Fruit fly (Drosophila melanogaster) whole organism, embryonic: ENCODE results near the gene Orc2.

ENCODE experiments used
- Asciz ChIP-seq: fragments of 200-800 bp; sonication (Bioruptor generic); optimal IDR thresholded peaks from 2 replicates; lab custom pipeline; 2017; ENCODE audit warnings: missing biosample characterization, mild to moderate bottlenecking, missing genetic modification characterization, missing genetic modification reagents
- Atf-2 ChIP-seq: fragments of 200-800 bp; sonication (Bioruptor generic); optimal IDR thresholded peaks from 2 replicates; lab custom pipeline; 2016; ENCODE audit warnings: missing biosample characterization, missing genetic modification characterization
- CG10565 ChIP-seq: fragments of 200-800 bp; sonication (Bioruptor generic); optimal IDR thresholded peaks from 3 replicates; lab custom pipeline; 2016; ENCODE audit warnings: missing biosample characterization, mild to moderate bottlenecking, missing genetic modification characterization
- CG11695 ChIP-seq: fragments of 200-800 bp; sonication (Bioruptor generic); IDR thresholded peaks from 3 replicates; pipeline ENCODE4 v1.3.6; 2022; ENCODE audit warnings: missing biosample characterization, missing genetic modification characterization
- CG12071 ChIP-seq: fragments of 200-800 bp; sonication (Bioruptor generic); optimal IDR thresholded peaks from 3 replicates; lab custom pipeline; 2018; ENCODE audit warnings: missing biosample characterization, mild to moderate bottlenecking, missing genetic modification characterization
- CG12104 ChIP-seq: fragments of 200-800 bp; sonication (Bioruptor generic); optimal IDR thresholded peaks from 3 replicates; lab custom pipeline; 2016; ENCODE audit warnings: missing biosample characterization, missing genetic modification characterization
- CG12659 ChIP-seq: fragments of 200-800 bp; sonication (Bioruptor generic); optimal IDR thresholded peaks from 3 replicates; lab custom pipeline; 2017; ENCODE audit warnings: mild to moderate bottlenecking, missing biosample characterization, missing genetic modification reagents, missing genetic modification characterization
- CG14050 ChIP-seq: fragments of 200-800 bp; sonication (Bioruptor generic); IDR thresholded peaks from 3 replicates; pipeline ENCODE4 v1.3.6; 2022; ENCODE audit warnings: missing biosample characterization, missing genetic modification characterization
- CG17186 ChIP-seq: fragments of 200-800 bp; sonication (Bioruptor generic); optimal IDR thresholded peaks from 3 replicates; lab custom pipeline; 2017; ENCODE audit warnings: missing biosample characterization, missing genetic modification reagents, missing genetic modification characterization
- CG17802 ChIP-seq: fragments of 200-800 bp; sonication (Bioruptor generic); optimal IDR thresholded peaks from 2 replicates; lab custom pipeline; 2018; ENCODE audit warnings: missing biosample characterization, mild to moderate bottlenecking, missing genetic modification characterization, moderate library complexity
- CG2678 ChIP-seq: fragments of 200-800 bp; sonication (Bioruptor generic); optimal IDR thresholded peaks from 3 replicates; lab custom pipeline; 2019; ENCODE audit warnings: missing biosample characterization, mild to moderate bottlenecking, missing genetic modification characterization, moderate library complexity
- CG30020 ChIP-seq: fragments of 200-800 bp; optimal IDR thresholded peaks from 2 replicates; lab custom pipeline; 2019; ENCODE audit warnings: missing biosample characterization, mild to moderate bottlenecking, missing genetic modification characterization, moderate library complexity
- CG30431 ChIP-seq: fragments of 200-800 bp; sonication (Bioruptor generic); optimal IDR thresholded peaks from 2 replicates; lab custom pipeline; 2017; ENCODE audit warnings: missing biosample characterization, missing genetic modification characterization
- CG4282 ChIP-seq: fragments of 200-800 bp; sonication (Bioruptor generic); optimal IDR thresholded peaks from 2 replicates; lab custom pipeline; 2016; ENCODE audit warnings: missing biosample characterization, missing genetic modification characterization
- CG6765 ChIP-seq: fragments of 200-800 bp; sonication (Bioruptor generic); optimal IDR thresholded peaks from 3 replicates; lab custom pipeline; 2017; ENCODE audit warnings: missing biosample characterization, mild to moderate bottlenecking, missing genetic modification characterization
- CG8765 ChIP-seq: fragments of 200-800 bp; sonication (Bioruptor generic); IDR thresholded peaks from 2 replicates; pipeline ENCODE4 v1.3.6; 2022; ENCODE audit warnings: missing biosample characterization, missing genetic modification characterization
- CG9932 ChIP-seq: fragments of 200-800 bp; sonication (Bioruptor generic); IDR thresholded peaks from 2 replicates; pipeline ENCODE4 v1.3.6; 2022; ENCODE audit warnings: missing biosample characterization, missing genetic modification characterization
- D19A ChIP-seq: fragments of 200-800 bp; optimal IDR thresholded peaks from 3 replicates; lab custom pipeline; 2019; ENCODE audit warnings: missing biosample characterization, mild to moderate bottlenecking, missing genetic modification characterization, moderate library complexity
- Dip3 ChIP-seq: fragments of 200-800 bp; sonication (Bioruptor generic); optimal IDR thresholded peaks from 3 replicates; lab custom pipeline; 2016; ENCODE audit warnings: missing biosample characterization, missing genetic modification characterization
- Doc2 ChIP-seq: fragments of 200-800 bp; sonication (Bioruptor generic); IDR thresholded peaks from 2 replicates; pipeline ENCODE4 v1.3.6; 2022; ENCODE audit warnings: missing biosample characterization, missing genetic modification characterization
- Hand ChIP-seq: fragments of 200-800 bp; sonication (Bioruptor generic); optimal IDR thresholded peaks from 2 replicates; lab custom pipeline; 2017; ENCODE audit warnings: mild to moderate bottlenecking, missing biosample characterization, missing genetic modification reagents, missing genetic modification characterization
- Hmr ChIP-seq: fragments of 200-800 bp; sonication (Bioruptor generic); optimal IDR thresholded peaks from 3 replicates; lab custom pipeline; 2017; ENCODE audit warnings: mild to moderate bottlenecking, missing biosample characterization, missing genetic modification reagents, missing genetic modification characterization
- Kr ChIP-seq: fragments of 200-800 bp; sonication (Bioruptor generic); optimal IDR thresholded peaks from 2 replicates; lab custom pipeline; 2017; ENCODE audit warnings: missing biosample characterization, mild to moderate bottlenecking, missing genetic modification characterization
- Lim3 ChIP-seq: fragments of 200-800 bp; sonication (Bioruptor generic); IDR thresholded peaks from 2 replicates; pipeline ENCODE4 v1.3.6; 2022; ENCODE audit warnings: missing biosample characterization, missing genetic modification characterization
- MESR4 ChIP-seq: fragments of 200-800 bp; sonication (Bioruptor generic); optimal IDR thresholded peaks from 2 replicates; lab custom pipeline; 2018; ENCODE audit warnings: missing biosample characterization, mild to moderate bottlenecking, missing genetic modification characterization, moderate library complexity
- MTF-1 ChIP-seq: fragments of 200-800 bp; sonication (Bioruptor generic); optimal IDR thresholded peaks from 2 replicates; lab custom pipeline; 2018; ENCODE audit warnings: missing biosample characterization, mild to moderate bottlenecking, missing genetic modification characterization, borderline replicate concordance
- Ravus ChIP-seq: fragments of 200-800 bp; sonication (Bioruptor generic); IDR thresholded peaks from 2 replicates; pipeline ENCODE4 v1.3.6; 2022; ENCODE audit warnings: missing biosample characterization, missing genetic modification characterization
- ab ChIP-seq: fragments of 200-800 bp; sonication (Bioruptor generic); optimal IDR thresholded peaks from 2 replicates; lab custom pipeline; 2016; ENCODE audit warnings: missing biosample characterization, missing genetic modification characterization
- abd-A ChIP-seq: fragments of 200-800 bp; sonication (Bioruptor generic); optimal IDR thresholded peaks from 3 replicates; lab custom pipeline; 2019; ENCODE audit warnings: missing biosample characterization, mild to moderate bottlenecking, missing genetic modification characterization, moderate library complexity
- al ChIP-seq: fragments of 200-800 bp; sonication (Bioruptor generic); IDR thresholded peaks from 2 replicates; pipeline ENCODE4 v1.3.6; 2022; ENCODE audit warnings: missing biosample characterization, missing genetic modification characterization
- aop ChIP-seq: fragments of 200-800 bp; sonication (Bioruptor generic); IDR thresholded peaks from 2 replicates; pipeline ENCODE4 v1.3.6; 2022; ENCODE audit warnings: missing biosample characterization, missing genetic modification characterization
- bcd ChIP-seq: fragments of 200-800 bp; sonication (Bioruptor generic); optimal IDR thresholded peaks from 2 replicates; lab custom pipeline; 2017; ENCODE audit warnings: missing biosample characterization, mild to moderate bottlenecking, missing genetic modification characterization
- cg ChIP-seq: fragments of 200-800 bp; sonication (Bioruptor generic); optimal IDR thresholded peaks from 3 replicates; lab custom pipeline; 2019; ENCODE audit warnings: missing biosample characterization, mild to moderate bottlenecking, missing genetic modification characterization, moderate library complexity
- danr ChIP-seq: fragments of 200-800 bp; sonication (Bioruptor generic); IDR thresholded peaks from 2 replicates; pipeline ENCODE4 v1.3.6; 2022; ENCODE audit warnings: missing biosample characterization, missing genetic modification characterization
- fd102C ChIP-seq: fragments of 200-800 bp; sonication (Bioruptor generic); optimal IDR thresholded peaks from 2 replicates; lab custom pipeline; 2018; ENCODE audit warnings: missing biosample characterization, mild to moderate bottlenecking, missing genetic modification characterization, moderate library complexity
- kni ChIP-seq: fragments of 200-800 bp; sonication (Bioruptor generic); optimal IDR thresholded peaks from 3 replicates; lab custom pipeline; 2017; ENCODE audit warnings: mild to moderate bottlenecking, missing biosample characterization, missing genetic modification reagents, missing genetic modification characterization
- lbe ChIP-seq: fragments of 200-800 bp; sonication (Bioruptor generic); optimal IDR thresholded peaks from 2 replicates; lab custom pipeline; 2016; ENCODE audit warnings: missing biosample characterization, mild to moderate bottlenecking, missing genetic modification characterization
- lola ChIP-seq, 3 experiments: fragments of >200 bp in 2 of 3; fragments of 200-800 bp in 1 of 3; sonication (Bioruptor generic) in 1 of 3; optimal IDR thresholded peaks; 2 replicates each; lab custom pipeline; 2017 to 2019; ENCODE audit warnings: missing biosample characterization in 3 of 3, missing genetic modification characterization in 3 of 3, mild to moderate bottlenecking in 1 of 3, moderate library complexity in 1 of 3
- maf-S ChIP-seq: fragments of 200-800 bp; sonication (Bioruptor generic); optimal IDR thresholded peaks from 2 replicates; lab custom pipeline; 2016; ENCODE audit warnings: missing biosample characterization, missing genetic modification characterization
- nerfin-1 ChIP-seq: fragments of 200-800 bp; sonication (Bioruptor generic); optimal IDR thresholded peaks from 3 replicates; lab custom pipeline; 2019; ENCODE audit warnings: missing biosample characterization, mild to moderate bottlenecking, missing genetic modification characterization, moderate library complexity
- sens ChIP-seq: fragments of 200-800 bp; sonication (Bioruptor generic); peaks from one replicate; lab custom pipeline; 2016; ENCODE audit warnings: missing biosample characterization, missing genetic modification characterization
- sisA ChIP-seq: fragments of 200-800 bp; sonication (Bioruptor generic); IDR thresholded peaks from 2 replicates; pipeline ENCODE4 v1.3.6; 2022; ENCODE audit warnings: missing biosample characterization, missing genetic modification characterization
- sr ChIP-seq: fragments of 200-800 bp; sonication (Bioruptor generic); IDR thresholded peaks from 3 replicates; pipeline ENCODE4 v1.3.6; 2022; ENCODE audit warnings: missing biosample characterization, missing genetic modification characterization
- tgo ChIP-seq: fragments of 200-800 bp; sonication (Bioruptor generic); IDR thresholded peaks from 3 replicates; pipeline ENCODE4 v1.3.6; 2022; ENCODE audit warnings: missing biosample characterization, missing genetic modification characterization
- toy ChIP-seq: fragments of 200-800 bp; sonication (Bioruptor generic); IDR thresholded peaks from 2 replicates; pipeline ENCODE4 v1.3.6; 2022; ENCODE audit warnings: missing biosample characterization, missing genetic modification characterization
- trh ChIP-seq: fragments of 200-800 bp; sonication (Bioruptor generic); optimal IDR thresholded peaks from 2 replicates; lab custom pipeline; 2016; ENCODE audit warnings: missing biosample characterization, missing genetic modification characterization
- zen2 ChIP-seq: fragments of 200-800 bp; sonication (Bioruptor generic); IDR thresholded peaks from 3 replicates; pipeline ENCODE4 v1.3.6; 2022; ENCODE audit warnings: missing biosample characterization, missing genetic modification characterization; ENCODE audit not compliant: partially characterized antibody

The Orc2 gene

DNA sequence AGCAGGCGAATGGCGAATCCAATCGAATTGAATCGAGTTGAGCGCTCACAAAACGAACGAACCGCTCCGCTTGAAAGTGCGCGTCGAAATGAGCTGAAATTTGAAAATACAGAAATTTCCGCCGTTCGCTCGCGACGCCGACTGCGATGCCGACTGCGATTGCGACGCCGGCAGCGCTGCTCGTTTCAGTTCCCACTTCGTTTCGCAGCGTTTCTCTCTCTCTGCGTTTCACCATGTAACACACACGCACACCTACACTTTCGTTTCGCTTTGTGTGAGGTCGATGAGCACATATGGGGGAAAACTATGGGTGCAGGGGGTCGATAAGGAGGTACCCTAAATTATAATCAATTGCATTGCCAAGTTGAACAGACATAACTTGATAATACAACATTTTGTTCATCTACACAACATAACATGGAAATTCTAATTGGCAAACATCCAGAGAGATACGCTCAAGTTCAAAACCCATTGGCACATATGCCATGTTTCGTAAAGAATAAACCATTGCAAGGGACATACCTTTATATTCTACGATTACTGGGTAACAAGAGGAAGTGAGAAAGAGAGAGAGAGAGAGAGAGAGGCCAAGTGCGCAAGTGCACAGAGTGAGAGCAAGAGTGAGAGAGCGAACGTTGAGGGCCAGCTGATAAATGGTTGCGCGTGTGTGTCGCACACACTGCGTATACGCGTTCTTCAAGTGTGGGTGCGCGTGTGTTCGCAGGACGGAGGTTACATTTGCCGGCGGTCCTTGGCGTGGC lies 18.8 kb downstream of the Orc2 start (continued):
- TF ChIP-seq fd102C (GFP tag; lab: Kevin White, UChicago) (peak; percentile 41), CG12659 (GFP tag; lab: Kevin White, UChicago) (peak; percentile 90), toy (GFP tag; lab: Robert Waterston, UW) (0 out of 2 replicates have a peak, but pooled peaks have one; percentile 31), aop (GFP tag; lab: Robert Waterston, UW) (peak; percentile 54; the same call in 1 of the 2 replicates), MESR4 (GFP tag; lab: Kevin White, UChicago) (peak; percentile 59), CG9932 (GFP tag; lab: Robert Waterston, UW) (peak; percentile 86), ab (peak; percentile 86), sr (peak; percentile 34; the same call in 2 of the 3 replicates), CG11695 (GFP tag; lab: Robert Waterston, UW) (peak; percentile 92), CG6765 (GFP tag; lab: Kevin White, UChicago) (peak; percentile 87), bcd (GFP tag; lab: Kevin White, UChicago) (peak; percentile 94), Hmr (GFP tag; lab: Kevin White, UChicago) (peak; percentile 95), abd-A (peak; percentile 88), CG8765 (peak; percentile 73), danr (peak; percentile 82), CG10565 (GFP tag; lab: Kevin White, UChicago) (peak; percentile 64), Kr (GFP tag; lab: Kevin White, UChicago) (peak; percentile 5), cg (GFP tag; lab: Kevin White, UChicago) (peak; percentile 96), al (peak; percentile 86), CG17186 (GFP tag; lab: Kevin White, UChicago) (peak; percentile 65), CG17802 (tag; lab: Kevin White, UChicago) (peak; percentile 77), trh (GFP tag; lab: Kevin White, UChicago) (peak; percentile 67), CG14050 (GFP tag; lab: Robert Waterston, UW) (peak; percentile 82), Doc2 (GFP tag; lab: Robert Waterston, UW) (peak; percentile 41; the same call in 1 of the 2 replicates)
- TF ChIP-seq, all 482 proteins: peak for 444

DNA sequence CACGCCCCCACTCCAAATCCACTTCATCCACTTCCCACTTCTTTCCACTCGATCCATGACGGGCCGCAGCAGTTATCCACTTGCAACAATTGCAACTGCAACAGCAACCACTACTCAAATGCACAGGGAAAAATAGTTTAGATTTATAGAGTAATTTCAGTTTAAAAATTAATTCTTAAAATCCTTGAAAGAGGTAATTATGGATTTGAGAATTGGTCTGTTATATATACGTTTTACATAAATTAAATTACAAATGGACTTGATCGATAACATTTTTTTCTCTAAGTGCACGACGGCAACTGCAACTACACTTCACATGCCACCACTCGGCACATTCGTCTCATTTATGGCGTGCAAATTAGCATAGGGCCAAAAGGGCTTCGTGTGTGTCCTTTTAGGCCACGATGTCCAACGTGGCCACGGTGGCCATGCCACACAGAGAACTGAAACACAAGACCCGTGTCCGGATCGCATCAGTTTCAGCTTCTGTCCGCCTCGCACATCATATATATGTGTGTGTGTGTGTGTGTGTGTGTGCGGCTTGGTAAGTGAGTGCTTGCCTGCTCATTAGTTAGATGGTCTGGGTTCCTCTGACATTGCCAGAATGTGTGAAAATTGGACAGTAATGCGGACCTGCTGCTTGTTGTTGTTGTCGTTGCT lies 20.4 kb downstream of the Orc2 start:
- TF ChIP-seq lola (GFP tag; optimal IDR thresholded peaks at IDR 0.05; lab: Kevin White, UChicago) (peak in 1 of 3 experiments; percentile 88), CG30431 (GFP tag; lab: Kevin White, UChicago) (peak; percentile 52), Lim3 (GFP tag; lab: Robert Waterston, UW) (no peak), maf-S (GFP tag; lab: Kevin White, UChicago) (peak; percentile 49), zen2 (GFP tag; lab: Robert Waterston, UW) (no peak), MTF-1 (GFP tag; lab: Kevin White, UChicago) (no peak), kni (GFP tag; lab: Kevin White, UChicago) (no peak), nerfin-1 (tag; lab: Kevin White, UChicago) (peak; percentile 68), lbe (peak; percentile 1), sisA (peak; percentile 67), CG12071 (GFP tag; lab: Kevin White, UChicago) (no peak), CG30020 (tag; lab: Kevin White, UChicago) (peak; percentile 29), CG12104 (peak; percentile 68), CG2678 (peak; percentile 76), Dip3 (peak; percentile 33), Asciz (GFP tag; lab: Kevin White, UChicago) (peak; percentile 59), CG4282 (GFP tag; lab: Kevin White, UChicago) (no peak), CG12659 (GFP tag; lab: Kevin White, UChicago) (peak; percentile 19), Atf-2 (GFP tag; lab: Kevin White, UChicago) (peak; percentile 32), tgo (peak; percentile 64), Hand (GFP tag; lab: Kevin White, UChicago) (no peak), sens (GFP tag; lab: Kevin White, UChicago) (peak; percentile 97), D19A (tag; lab: Kevin White, UChicago) (peak; percentile 79), Ravus (GFP tag; lab: Robert Waterston, UW) (no peak)
